Fruit fly (Drosophila melanogaster) whole organism: ENCODE results near the gene CG14275.

Source experiments
- CG8478 ChIP-seq: fragments of >200 bp; optimal IDR thresholded peaks from 2 replicates; lab custom pipeline; 2018; ENCODE audit warnings: inconsistent platforms
- EcR ChIP-seq, 2 experiments: fragments of >200 bp; optimal IDR thresholded peaks; 2 replicates each; lab custom pipeline; 2017; ENCODE audit warnings: missing biosample characterization in 2 of 2, missing genetic modification characterization in 2 of 2, missing genetic modification reagents in 2 of 2
- pan ChIP-seq: fragments of >200 bp; optimal IDR thresholded peaks from 2 replicates; lab custom pipeline; 2017

- TF ChIP-seq CG8478 = no peak
- TF ChIP-seq EcR (GFP tag; optimal IDR thresholded peaks at IDR 0.05; lab: Kevin White, UChicago) = no peak
- no peak for TF ChIP-seq pan (lab: Kevin White, UChicago)
Observed at dm6 chr2L:8374235-8374634, 47.0 kb downstream of the CG14275 start, which contains the start of gene Wdr82.
